Fruit fly (Drosophila melanogaster) Kc167 (cell line): ENCODE data around the gene CG33286.

Experiments used
- psq ChIP-seq: fragments of >200 bp; optimal IDR thresholded peaks from 2 replicates; lab custom pipeline; 2017; ENCODE audit warnings: missing external identifiers
- ttk ChIP-seq: sonication (Bioruptor generic); optimal IDR thresholded peaks from 2 replicates; lab custom pipeline; 2017; ENCODE audit warnings: missing external identifiers

DNA sequence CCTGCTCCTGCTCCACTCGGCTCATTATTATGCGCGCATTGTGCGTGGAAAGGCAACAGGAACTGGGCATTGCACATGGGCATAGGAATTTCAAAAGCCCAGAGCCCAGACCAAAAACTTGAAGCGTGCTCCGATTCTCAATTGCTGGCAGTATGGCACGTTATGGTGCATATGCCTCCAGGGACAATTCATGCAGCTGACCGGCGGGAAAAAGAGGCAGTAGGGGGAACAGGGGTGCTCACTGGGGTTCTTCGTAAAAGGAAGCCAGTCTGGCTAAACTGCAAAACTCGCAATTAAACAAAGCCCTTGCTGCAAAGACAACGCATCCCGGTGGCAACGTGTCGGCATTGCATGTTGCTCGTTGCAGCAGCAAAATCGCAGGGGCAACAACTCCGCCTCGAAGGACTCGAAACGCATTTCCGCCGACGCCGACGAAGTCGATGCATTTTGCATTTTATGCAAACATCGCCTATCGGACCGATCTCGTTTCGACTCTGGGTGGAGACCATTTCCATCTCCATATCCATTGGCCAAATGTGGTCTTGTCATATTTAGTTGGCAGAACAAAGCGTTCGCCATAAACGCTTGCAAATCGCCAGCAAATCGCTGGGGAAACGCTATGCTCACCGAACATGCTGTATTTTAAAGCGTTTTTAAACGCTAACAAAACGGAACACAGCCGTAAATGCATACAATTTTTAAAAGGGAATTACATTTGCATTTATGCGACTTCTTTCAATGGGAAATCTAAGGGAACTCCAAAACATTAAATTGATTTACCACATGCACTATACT is 10.1 kb upstream of the CG33286 start:
- TF ChIP-seq psq (lab: Kevin White, UChicago) (no peak), ttk (lab: Kevin White, UChicago) (no peak)
